Fruit fly (Drosophila melanogaster) whole organism, embryonic: ENCODE measurements around the gene CG5021.

Source experiments
- CG11456 ChIP-seq: fragments of 200-800 bp; sonication (Bioruptor generic); IDR thresholded peaks from 3 replicates; pipeline ENCODE4 v1.3.6; 2022; ENCODE audit warnings: missing biosample characterization, missing genetic modification characterization
- CG1233 ChIP-seq: fragments of 200-800 bp; sonication (Bioruptor generic); optimal IDR thresholded peaks from 4 replicates; lab custom pipeline; 2018; ENCODE audit warnings: missing biosample characterization, mild to moderate bottlenecking, missing genetic modification characterization
- CG14050 ChIP-seq: fragments of 200-800 bp; sonication (Bioruptor generic); IDR thresholded peaks from 3 replicates; pipeline ENCODE4 v1.3.6; 2022; ENCODE audit warnings: missing biosample characterization, missing genetic modification characterization
- CG2120 ChIP-seq: fragments of 200-800 bp; sonication (Bioruptor generic); optimal IDR thresholded peaks from 3 replicates; lab custom pipeline; 2016; ENCODE audit warnings: missing biosample characterization, missing genetic modification characterization
- CG4360 ChIP-seq: fragments of 200-800 bp; sonication (Bioruptor generic); IDR thresholded peaks from 2 replicates; pipeline ENCODE4 v1.3.6; 2022; ENCODE audit warnings: missing biosample characterization, missing genetic modification characterization
- CG4730 ChIP-seq: fragments of 200-800 bp; sonication (Bioruptor generic); IDR thresholded peaks from 2 replicates; pipeline ENCODE4 v1.3.6; 2022; ENCODE audit warnings: missing biosample characterization, missing genetic modification characterization
- CG7271 ChIP-seq: fragments of 200-800 bp; sonication (Bioruptor generic); optimal IDR thresholded peaks from 2 replicates; lab custom pipeline; 2018; ENCODE audit warnings: missing biosample characterization, mild to moderate bottlenecking, missing genetic modification characterization, moderate library complexity
- CG7745 ChIP-seq: fragments of 200-800 bp; sonication (Bioruptor generic); optimal IDR thresholded peaks from 2 replicates; lab custom pipeline; 2018; ENCODE audit warnings: missing biosample characterization, mild to moderate bottlenecking, missing genetic modification characterization, moderate library complexity
- CG7928 ChIP-seq: fragments of 200-800 bp; sonication (Bioruptor generic); optimal IDR thresholded peaks from 2 replicates; lab custom pipeline; 2017; ENCODE audit warnings: missing biosample characterization, mild to moderate bottlenecking, missing genetic modification characterization
- CG9609 ChIP-seq: fragments of 200-800 bp; sonication (Bioruptor generic); optimal IDR thresholded peaks from 3 replicates; lab custom pipeline; 2016; ENCODE audit warnings: missing biosample characterization, missing genetic modification characterization
- Dfd ChIP-seq, 2 experiments: fragments of >200 bp; optimal IDR thresholded peaks; 2 replicates each; lab custom pipeline; 2017; ENCODE audit warnings: missing biosample characterization in 2 of 2, missing genetic modification characterization in 2 of 2
- Dip2 ChIP-seq: fragments of 200-800 bp; sonication (Bioruptor generic); IDR thresholded peaks from 2 replicates; pipeline ENCODE4 v1.3.6; 2022; ENCODE audit warnings: missing biosample characterization, missing genetic modification characterization
- Doc2 ChIP-seq: fragments of 200-800 bp; sonication (Bioruptor generic); IDR thresholded peaks from 2 replicates; pipeline ENCODE4 v1.3.6; 2022; ENCODE audit warnings: missing biosample characterization, missing genetic modification characterization
- Dp ChIP-seq: fragments of 200-800 bp; sonication (Bioruptor generic); optimal IDR thresholded peaks from 2 replicates; lab custom pipeline; 2018; ENCODE audit warnings: missing biosample characterization, mild to moderate bottlenecking, missing genetic modification characterization, moderate library complexity
- Ets97D ChIP-seq: fragments of 200-800 bp; sonication (Bioruptor generic); optimal IDR thresholded peaks from 3 replicates; lab custom pipeline; 2016; ENCODE audit warnings: missing biosample characterization, missing genetic modification characterization
- Hmr ChIP-seq: fragments of 200-800 bp; sonication (Bioruptor generic); optimal IDR thresholded peaks from 3 replicates; lab custom pipeline; 2017; ENCODE audit warnings: mild to moderate bottlenecking, missing biosample characterization, missing genetic modification reagents, missing genetic modification characterization
- Nf-YA ChIP-seq: fragments of 200-800 bp; sonication (Bioruptor generic); IDR thresholded peaks from 2 replicates; pipeline ENCODE4 v1.3.6; 2022; ENCODE audit warnings: missing biosample characterization, missing genetic modification characterization
- NfI ChIP-seq: fragments of 200-800 bp; sonication (Bioruptor generic); optimal IDR thresholded peaks from 3 replicates; lab custom pipeline; 2018; ENCODE audit warnings: missing biosample characterization, mild to moderate bottlenecking, missing genetic modification characterization, moderate library complexity
- PHDP ChIP-seq: fragments of 200-800 bp; sonication (Bioruptor generic); optimal IDR thresholded peaks from 3 replicates; lab custom pipeline; 2018; ENCODE audit warnings: missing biosample characterization, mild to moderate bottlenecking, missing genetic modification characterization, moderate library complexity
- Pdp1 ChIP-seq, 2 experiments: fragments of 200-800 bp; sonication (Bioruptor generic); optimal IDR thresholded peaks; 3 replicates each; lab custom pipeline; 2016; ENCODE audit warnings: missing biosample characterization in 2 of 2, missing genetic modification characterization in 2 of 2, mild to moderate bottlenecking in 1 of 2, moderate library complexity in 1 of 2
- Sox100B ChIP-seq: fragments of 200-800 bp; sonication (Bioruptor generic); optimal IDR thresholded peaks from 3 replicates; lab custom pipeline; 2018; ENCODE audit warnings: missing biosample characterization, mild to moderate bottlenecking, missing genetic modification characterization
- TFAM ChIP-seq: fragments of 200-800 bp; sonication (Bioruptor generic); optimal IDR thresholded peaks from 2 replicates; lab custom pipeline; 2017; ENCODE audit warnings: missing biosample characterization, missing genetic modification characterization, inconsistent platforms
- Vsx1 ChIP-seq: fragments of 200-800 bp; sonication (Bioruptor generic); optimal IDR thresholded peaks from 2 replicates; lab custom pipeline; 2017; ENCODE audit warnings: missing biosample characterization, mild to moderate bottlenecking, missing genetic modification characterization, missing genetic modification reagents
- YL-1 ChIP-seq: fragments of 200-800 bp; sonication (Bioruptor generic); optimal IDR thresholded peaks from 3 replicates; lab custom pipeline; 2017; ENCODE audit warnings: missing biosample characterization, mild to moderate bottlenecking, missing genetic modification characterization
- ac ChIP-seq: fragments of 200-800 bp; sonication (Bioruptor generic); optimal IDR thresholded peaks from 3 replicates; lab custom pipeline; 2017; ENCODE audit warnings: missing biosample characterization, mild to moderate bottlenecking, missing genetic modification characterization
- btn ChIP-seq: fragments of 200-800 bp; sonication (Bioruptor generic); optimal IDR thresholded peaks from 2 replicates; lab custom pipeline; 2016; ENCODE audit warnings: missing biosample characterization, missing genetic modification characterization
- chinmo ChIP-seq: fragments of 200-800 bp; sonication (Bioruptor generic); IDR thresholded peaks from 4 replicates; pipeline ENCODE4 v1.3.6; 2022; ENCODE audit warnings: missing biosample characterization, missing genetic modification characterization; ENCODE audit not compliant: partially characterized antibody
- emc ChIP-seq: fragments of 200-800 bp; sonication (Bioruptor generic); optimal IDR thresholded peaks from 2 replicates; lab custom pipeline; 2016; ENCODE audit warnings: missing biosample characterization, missing genetic modification characterization
- esg ChIP-seq: fragments of 200-800 bp; sonication (Bioruptor generic); conservative IDR thresholded peaks from 2 replicates; pipeline ENCODE4 v1.3.6; 2022; ENCODE audit warnings: missing biosample characterization, missing genetic modification characterization
- lmd ChIP-seq: fragments of 200-800 bp; sonication (Bioruptor generic); IDR thresholded peaks from 2 replicates; pipeline ENCODE4 v1.3.6; 2022; ENCODE audit warnings: missing biosample characterization, missing genetic modification characterization
- luna ChIP-seq: fragments of 200-800 bp; sonication (Bioruptor generic); optimal IDR thresholded peaks from 2 replicates; lab custom pipeline; 2016; ENCODE audit warnings: missing biosample characterization, missing genetic modification characterization
- nerfin-2 ChIP-seq: fragments of 200-800 bp; sonication (Bioruptor generic); IDR thresholded peaks from 2 replicates; pipeline ENCODE4 v1.3.6; 2022; ENCODE audit warnings: missing biosample characterization, missing genetic modification characterization; ENCODE audit not compliant: partially characterized antibody
- odd ChIP-seq: fragments of 200-800 bp; sonication (Bioruptor generic); optimal IDR thresholded peaks from 2 replicates; lab custom pipeline; 2017; ENCODE audit warnings: missing biosample characterization, mild to moderate bottlenecking, missing genetic modification characterization
- org-1 ChIP-seq: fragments of 200-800 bp; sonication (Bioruptor generic); optimal IDR thresholded peaks from 2 replicates; lab custom pipeline; 2017; ENCODE audit warnings: missing biosample characterization, missing genetic modification characterization
- pan ChIP-seq, 4 experiments: fragments of >200 bp in 3 of 4; fragments of 200-800 bp in 1 of 4; sonication (Bioruptor generic) in 1 of 4; optimal IDR thresholded peaks in 3 of 4; IDR thresholded peaks in 1 of 4; 2 replicates each; pipeline versions ENCODE4 v1.3.6 to Lab custom; 2017 to 2022; ENCODE audit warnings: missing biosample characterization in 2 of 4, missing genetic modification characterization in 2 of 4, mixed read lengths in 1 of 4
- ranshi ChIP-seq: fragments of 200-800 bp; sonication (Bioruptor generic); IDR thresholded peaks from 2 replicates; pipeline ENCODE4 v1.3.6; 2022; ENCODE audit warnings: missing biosample characterization, missing genetic modification characterization
- salm ChIP-seq: fragments of 200-800 bp; sonication (Bioruptor generic); optimal IDR thresholded peaks from 2 replicates; lab custom pipeline; 2018; ENCODE audit warnings: missing biosample characterization, mild to moderate bottlenecking, missing genetic modification characterization
- sens ChIP-seq: fragments of 200-800 bp; sonication (Bioruptor generic); peaks from one replicate; lab custom pipeline; 2016; ENCODE audit warnings: missing biosample characterization, missing genetic modification characterization
- stwl ChIP-seq: fragments of 200-800 bp; sonication (Bioruptor generic); optimal IDR thresholded peaks from 3 replicates; lab custom pipeline; 2018; ENCODE audit warnings: missing biosample characterization, mild to moderate bottlenecking, missing genetic modification characterization, moderate library complexity
- toy ChIP-seq: fragments of 200-800 bp; sonication (Bioruptor generic); IDR thresholded peaks from 2 replicates; pipeline ENCODE4 v1.3.6; 2022; ENCODE audit warnings: missing biosample characterization, missing genetic modification characterization
- trem ChIP-seq: fragments of 200-800 bp; optimal IDR thresholded peaks from 3 replicates; lab custom pipeline; 2019; ENCODE audit warnings: missing biosample characterization, mild to moderate bottlenecking, missing genetic modification characterization, moderate library complexity
- usp ChIP-seq: fragments of >200 bp; optimal IDR thresholded peaks from 2 replicates; lab custom pipeline; 2017; ENCODE audit warnings: missing biosample characterization, missing genetic modification characterization
- vfl ChIP-seq: fragments of 200-800 bp; sonication (Bioruptor generic); optimal IDR thresholded peaks from 2 replicates; lab custom pipeline; 2016; ENCODE audit warnings: missing biosample characterization, missing genetic modification characterization

CG5021 gene

dm6 chr3L:8931916-8932315, 34.7 kb upstream of the CG5021 start (continued):
- no peak for TF ChIP-seq btn (GFP tag; lab: Kevin White, UChicago)
- TF ChIP-seq trem (tag; lab: Kevin White, UChicago): no peak
- no peak for TF ChIP-seq Nf-YA (GFP tag; lab: Robert Waterston, UW)
- TF ChIP-seq CG4360 (GFP tag; lab: Robert Waterston, UW): no peak
- no peak for TF ChIP-seq org-1 (GFP tag; lab: Kevin White, UChicago)
- no peak for TF ChIP-seq pan (optimal IDR thresholded peaks at IDR 0.05; lab: Kevin White, UChicago)
- no peak for TF ChIP-seq pan (GFP tag; optimal IDR thresholded peaks at IDR 0.05 in 1 of 2, IDR thresholded peaks at IDR 0.05 in 1 of 2)
- TF ChIP-seq ranshi (GFP tag; lab: Robert Waterston, UW): no peak
- TF ChIP-seq CG7928: no peak
- TF ChIP-seq esg (GFP tag; lab: Robert Waterston, UW): no peak
- TF ChIP-seq vfl: no peak
- no peak for TF ChIP-seq CG14050 (GFP tag; lab: Robert Waterston, UW)
- no peak for TF ChIP-seq salm
- TF ChIP-seq Pdp1 (GFP tag; optimal IDR thresholded peaks at IDR 0.05; lab: Kevin White, UChicago): no peak
- TF ChIP-seq YL-1 (GFP tag; lab: Kevin White, UChicago): no peak
- TF ChIP-seq odd (GFP tag; lab: Kevin White, UChicago): peak; percentile 40
- TF ChIP-seq ac (GFP tag; lab: Kevin White, UChicago): no peak
- no peak for TF ChIP-seq CG7745
- peak; percentile 66 for TF ChIP-seq Dp
- no peak for TF ChIP-seq NfI (GFP tag; lab: Kevin White, UChicago)
- TF ChIP-seq chinmo (GFP tag; lab: Robert Waterston, UW): no peak
- no peak for TF ChIP-seq CG2120 (GFP tag; lab: Kevin White, UChicago)
- no peak for TF ChIP-seq usp (GFP tag; lab: Kevin White, UChicago)
- TF ChIP-seq sens (GFP tag; lab: Kevin White, UChicago): peak; percentile 10
- no peak for TF ChIP-seq CG1233
- no peak for TF ChIP-seq CG4730 (GFP tag; lab: Robert Waterston, UW)
- no peak for TF ChIP-seq Dfd (GFP tag; optimal IDR thresholded peaks at IDR 0.05; lab: Kevin White, UChicago)
- TF ChIP-seq Doc2 (GFP tag; lab: Robert Waterston, UW): no peak
- no peak for TF ChIP-seq CG11456 (GFP tag; lab: Robert Waterston, UW)
- TF ChIP-seq Vsx1 (GFP tag; lab: Kevin White, UChicago): no peak
- TF ChIP-seq TFAM: no peak
- no peak for TF ChIP-seq Hmr (GFP tag; lab: Kevin White, UChicago)
- TF ChIP-seq PHDP: peak; percentile 38
- no peak for TF ChIP-seq luna (GFP tag; lab: Kevin White, UChicago)
- TF ChIP-seq lmd (GFP tag; lab: Robert Waterston, UW): no peak
- no peak for TF ChIP-seq CG9609 (GFP tag; lab: Kevin White, UChicago)

dm6 chr3L:8939654-8940053, 27.0 kb upstream of the CG5021 start:
- no peak for TF ChIP-seq Dip2 (GFP tag; lab: Robert Waterston, UW)
- TF ChIP-seq Ets97D (GFP tag; lab: Kevin White, UChicago): peak; percentile 13
- TF ChIP-seq Sox100B (GFP tag; lab: Kevin White, UChicago): no peak
- TF ChIP-seq toy (GFP tag; lab: Robert Waterston, UW): no peak
- TF ChIP-seq nerfin-2 (GFP tag; lab: Robert Waterston, UW): no peak
- peak; percentile 58 for TF ChIP-seq stwl (tag; lab: Kevin White, UChicago)
- TF ChIP-seq CG7271 (tag; lab: Kevin White, UChicago): peak; percentile 77
- TF ChIP-seq emc (GFP tag; lab: Kevin White, UChicago): no peak
- TF ChIP-seq, all 482 proteins: peak for 3
